Fruit fly (Drosophila melanogaster): Measurements from ENCODE around the gene GCS1.

Gene GCS1

DNA sequence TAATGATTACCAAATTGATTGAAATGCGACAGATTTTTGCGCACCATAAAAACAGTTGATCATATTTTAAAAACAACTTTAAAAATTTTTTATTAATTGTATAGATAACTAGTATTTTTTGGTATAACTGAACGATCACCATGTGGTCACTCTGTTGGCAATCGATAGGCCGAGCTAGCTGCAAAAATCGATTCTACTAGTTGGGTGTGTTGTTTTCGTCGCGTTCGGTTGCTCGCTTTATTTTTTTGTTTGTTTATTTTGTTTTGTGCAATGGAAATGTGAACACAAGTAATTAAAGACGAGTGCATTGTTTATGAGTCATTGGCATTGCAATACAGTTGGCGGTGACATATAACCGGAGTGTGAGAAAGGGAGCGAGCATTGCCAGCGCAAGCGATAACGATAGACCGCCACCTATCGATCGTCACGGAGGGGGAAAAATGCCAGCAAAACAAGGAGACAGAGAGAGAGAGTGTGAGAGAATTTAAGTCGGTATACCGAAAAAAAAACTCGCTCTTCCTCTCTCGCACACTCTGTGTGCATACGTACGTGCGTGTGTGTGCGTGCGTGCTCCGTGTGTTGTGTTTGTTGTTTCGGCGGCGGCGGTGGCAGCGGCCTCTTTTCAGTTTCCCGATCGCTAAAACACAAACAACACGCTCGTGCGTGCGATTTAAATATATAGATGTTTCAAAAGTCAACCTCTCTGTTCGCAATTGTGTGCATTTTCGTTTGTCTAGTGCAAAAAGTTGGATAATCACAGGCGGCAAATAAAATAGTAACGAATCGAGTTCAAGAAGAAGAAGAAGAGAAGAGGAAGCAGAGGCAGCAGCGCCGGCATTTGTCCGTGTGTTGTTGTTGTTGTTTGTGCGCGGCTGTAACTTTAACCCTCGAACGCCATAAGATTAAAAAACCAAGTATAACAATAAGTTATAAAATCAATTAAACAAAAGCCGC is 42.0 kb upstream of the GCS1 start (continued):
- TF ChIP-seq Myb (GFP tag; optimal IDR thresholded peaks at IDR 0.05), result no peak
- peak; percentile 29; the same call in 1 of the 2 replicates for TF ChIP-seq rib (GFP tag; IDR thresholded peaks at IDR 0.05)
- TF ChIP-seq CG12659 (GFP tag; optimal IDR thresholded peaks at IDR 0.05), result peak; percentile 63
- no peak for TF ChIP-seq ssp (GFP tag; IDR thresholded peaks at IDR 0.05)
- peak; percentile 5 for TF ChIP-seq CG3281 (GFP tag; optimal IDR thresholded peaks at IDR 0.05)
- peak; percentile 65; the same call in 1 of the 3 replicates for TF ChIP-seq mld (GFP tag; IDR thresholded peaks at IDR 0.05; ENCODE audit: partially characterized antibody)
- TF ChIP-seq Med (GFP tag), result peak; percentile 54
- TF ChIP-seq CG15479 (GFP tag; optimal IDR thresholded peaks at IDR 0.05), result peak; percentile 13
- TF ChIP-seq D19A (tag; optimal IDR thresholded peaks at IDR 0.05), result no peak
- TF ChIP-seq Doc3 (GFP tag; IDR thresholded peaks at IDR 0.05; ENCODE audit: partially characterized antibody), result peak; percentile 69
- TF ChIP-seq Xrp1 (GFP tag; IDR thresholded peaks at IDR 0.05), result no peak
- no peak for TF ChIP-seq unpg (GFP tag; optimal IDR thresholded peaks at IDR 0.05)
- TF ChIP-seq sd (tag; optimal IDR thresholded peaks at IDR 0.05), result peak; percentile 12
- no peak for TF ChIP-seq ind (GFP tag; optimal IDR thresholded peaks at IDR 0.05)
- TF ChIP-seq CG14050 (GFP tag; IDR thresholded peaks at IDR 0.05), result no peak
- TF ChIP-seq Pdp1 (GFP tag; optimal IDR thresholded peaks at IDR 0.05), result peak in 1 of 2 experiments; percentile 7
- peak; percentile 16 for TF ChIP-seq CG15514 (GFP tag; optimal IDR thresholded peaks at IDR 0.05)
- TF ChIP-seq sna (GFP tag; IDR thresholded peaks at IDR 0.05; ENCODE audit: partially characterized antibody), result peak; percentile 84
- peak; percentile 80 for TF ChIP-seq MESR4 (GFP tag; optimal IDR thresholded peaks at IDR 0.05)
- 0 out of 2 replicates have a peak, but pooled peaks have one; percentile 13 for TF ChIP-seq MBD-R2 (GFP tag; IDR thresholded peaks at IDR 0.05)
- peak; percentile 2 for TF ChIP-seq zen (tag; optimal IDR thresholded peaks at IDR 0.05)
- no peak for TF ChIP-seq zf30C (GFP tag; optimal IDR thresholded peaks at IDR 0.05)
- TF ChIP-seq yki (optimal IDR thresholded peaks at IDR 0.05), result peak; percentile 76
- TF ChIP-seq sim (GFP tag; IDR thresholded peaks at IDR 0.05), result no peak
- TF ChIP-seq hbn (GFP tag; IDR thresholded peaks at IDR 0.05; ENCODE audit: partially characterized antibody), result 0 out of 2 replicates have a peak, but pooled peaks have one; percentile 52
- TF ChIP-seq gem (tag; optimal IDR thresholded peaks at IDR 0.05), result no peak
- TF ChIP-seq Dll (GFP tag; IDR thresholded peaks at IDR 0.05; ENCODE audit: partially characterized antibody), result peak; percentile 79
- no peak for TF ChIP-seq Fer2 (tag; optimal IDR thresholded peaks at IDR 0.05)
- peak; percentile 6 for TF ChIP-seq CG17186 (GFP tag; optimal IDR thresholded peaks at IDR 0.05)
- TF ChIP-seq CG12769 (tag; optimal IDR thresholded peaks at IDR 0.05), result peak; percentile 17
- peak; percentile 41 for TF ChIP-seq pita (GFP tag; optimal IDR thresholded peaks at IDR 0.05)
- TF ChIP-seq CG14014 (GFP tag; IDR thresholded peaks at IDR 0.05), result no peak
- peak; percentile 22 for TF ChIP-seq CG14710 (tag; optimal IDR thresholded peaks at IDR 0.05)
- no peak for TF ChIP-seq seq (GFP tag; IDR thresholded peaks at IDR 0.05)
- TF ChIP-seq inv (GFP tag; IDR thresholded peaks at IDR 0.05; ENCODE audit: partially characterized antibody), result peak; percentile 70
- peak; percentile 6 for TF ChIP-seq caup (GFP tag; optimal IDR thresholded peaks at IDR 0.05; ENCODE audit: severe bottlenecking)
- no peak for TF ChIP-seq esg (GFP tag; conservative IDR thresholded peaks at IDR 0.05)
- TF ChIP-seq CG9797 (GFP tag; optimal IDR thresholded peaks at IDR 0.05), result peak; percentile 65
- TF ChIP-seq CG13123 (GFP tag; optimal IDR thresholded peaks at IDR 0.05), result no peak
- no peak for TF ChIP-seq NC2β (GFP tag; optimal IDR thresholded peaks at IDR 0.05)
- 0 out of 2 replicates have a peak, but pooled peaks have one; percentile 37 for TF ChIP-seq crol (GFP tag; IDR thresholded peaks at IDR 0.05)
- no peak for TF ChIP-seq CG12299 (tag; optimal IDR thresholded peaks at IDR 0.05)
- TF ChIP-seq Dbx (GFP tag; IDR thresholded peaks at IDR 0.05), result 0 out of 3 replicates have a peak, but pooled peaks have one; percentile 23
- peak; percentile 78 for TF ChIP-seq Scr (GFP tag; IDR thresholded peaks at IDR 0.05; ENCODE audit: partially characterized antibody)
- TF ChIP-seq stwl (tag; optimal IDR thresholded peaks at IDR 0.05), result peak; percentile 70
- TF ChIP-seq tll (GFP tag; optimal IDR thresholded peaks at IDR 0.05), result peak in 1 of 2 experiments; percentile 15
